Fruit fly (Drosophila melanogaster): ENCODE data around the gene CG33500.

Gene CG33500

DNA sequence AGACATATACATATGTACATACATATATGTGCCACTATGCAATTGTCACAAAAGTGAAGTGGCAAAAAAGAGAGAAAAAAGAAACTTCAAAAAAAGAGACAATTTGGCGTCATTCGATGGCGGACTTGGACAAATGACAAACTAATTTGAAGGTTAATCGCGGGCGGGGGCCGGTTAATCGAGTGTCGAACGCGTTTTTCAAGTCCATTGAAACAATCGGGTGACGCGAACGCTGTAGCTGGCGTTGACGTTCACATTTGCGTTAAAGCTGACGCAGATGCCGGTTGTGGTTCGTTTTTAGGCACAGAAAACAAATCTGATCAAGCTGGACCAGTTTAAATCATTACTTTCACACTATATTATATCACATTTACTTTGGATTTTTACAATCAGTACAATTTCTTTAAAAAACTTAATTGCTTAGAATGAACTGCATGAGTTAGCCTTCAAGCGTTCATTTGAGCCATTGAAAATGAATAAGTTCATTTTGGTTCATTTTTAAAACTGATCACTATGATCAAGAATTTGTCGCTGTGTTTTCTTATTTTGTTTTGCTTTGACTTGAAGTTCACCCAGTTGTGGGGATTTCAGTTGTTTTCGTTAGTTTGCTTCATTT is 25.4 kb downstream of the CG33500 start (continued):
- TF ChIP-seq CG6689 (GFP tag; IDR thresholded peaks at IDR 0.05) (0 out of 2 replicates have a peak, but pooled peaks have one; percentile 23), mld (GFP tag; IDR thresholded peaks at IDR 0.05; ENCODE audit: partially characterized antibody) (no peak), Bgb (GFP tag; IDR thresholded peaks at IDR 0.05; ENCODE audit: partially characterized antibody) (no peak), luna (GFP tag; optimal IDR thresholded peaks at IDR 0.05) (no peak), ERR (GFP tag; optimal IDR thresholded peaks at IDR 0.05) (no peak), CG7839 (tag; optimal IDR thresholded peaks at IDR 0.05) (peak; percentile 58), NFAT (GFP tag; IDR thresholded peaks at IDR 0.05) (peak; percentile 4; the same call in 1 of the 2 replicates), CG8478 (optimal IDR thresholded peaks at IDR 0.05) (no peak), CG12155 (GFP tag; optimal IDR thresholded peaks at IDR 0.05) (no peak), Xrp1 (GFP tag; IDR thresholded peaks at IDR 0.05) (peak; percentile 27; the same call in 1 of the 2 replicates), TFAM (GFP tag; optimal IDR thresholded peaks at IDR 0.05) (no peak), gem (tag; optimal IDR thresholded peaks at IDR 0.05) (peak; percentile 69), dysf (GFP tag; IDR thresholded peaks at IDR 0.05) (peak; percentile 67; the same call in 2 of the 3 replicates), nom (GFP tag; optimal IDR thresholded peaks at IDR 0.05) (no peak), chif (GFP tag; optimal IDR thresholded peaks at IDR 0.05) (peak in 1 of 2 experiments; percentile 18), CG10366 (GFP tag; IDR thresholded peaks at IDR 0.05) (0 out of 2 replicates have a peak, but pooled peaks have one; percentile 15), Fer1 (GFP tag; optimal IDR thresholded peaks at IDR 0.05) (peak; percentile 47), Myb (GFP tag; optimal IDR thresholded peaks at IDR 0.05) (peak; percentile 30), CG42726 (GFP tag; IDR thresholded peaks at IDR 0.05; ENCODE audit: partially characterized antibody) (no peak), CG10979 (tag; optimal IDR thresholded peaks at IDR 0.05) (peak; percentile 5), Awh (GFP tag; IDR thresholded peaks at IDR 0.05) (0 out of 2 replicates have a peak, but pooled peaks have one; percentile 13), tgo (GFP tag; IDR thresholded peaks at IDR 0.05) (peak; percentile 44; the same call in 2 of the 3 replicates), unpg (GFP tag; optimal IDR thresholded peaks at IDR 0.05) (peak; percentile 45), gsb-n (tag; optimal IDR thresholded peaks at IDR 0.05) (no peak), CG13424 (tag; optimal IDR thresholded peaks at IDR 0.05) (peak; percentile 56), CG34376 (GFP tag; optimal IDR thresholded peaks at IDR 0.05) (peak; percentile 78), odd (GFP tag; optimal IDR thresholded peaks at IDR 0.05) (peak; percentile 44), kay (GFP tag; optimal IDR thresholded peaks at IDR 0.05) (peak; percentile 48), org-1 (GFP tag; optimal IDR thresholded peaks at IDR 0.05) (peak; percentile 61), CG14050 (GFP tag; IDR thresholded peaks at IDR 0.05) (peak; percentile 42; the same call in 2 of the 3 replicates), CG32532 (GFP tag; IDR thresholded peaks at IDR 0.05) (peak; percentile 54; the same call in 1 of the 2 replicates), Drgx (GFP tag; IDR thresholded peaks at IDR 0.05) (no peak), grau (tag; optimal IDR thresholded peaks at IDR 0.05) (peak; percentile 68), chm (GFP tag; IDR thresholded peaks at IDR 0.05) (no peak), Pdp1 (GFP tag; optimal IDR thresholded peaks at IDR 0.05) (peak; percentile 29 to 48), CG3847 (GFP tag; IDR thresholded peaks at IDR 0.05) (peak; percentile 35; the same call in 1 of the 2 replicates), pnt (GFP tag; optimal IDR thresholded peaks at IDR 0.05) (peak; percentile 36), fd96Cb (tag; optimal IDR thresholded peaks at IDR 0.05) (peak; percentile 24), H2.0 (GFP tag; IDR thresholded peaks at IDR 0.05) (peak; percentile 28; the same call in 1 of the 2 replicates), CG15269 (tag; optimal IDR thresholded peaks at IDR 0.05) (peak; percentile 76), CG10267 (tag; optimal IDR thresholded peaks at IDR 0.05) (peak; percentile 20), tio (GFP tag; optimal IDR thresholded peaks at IDR 0.05) (peak; percentile 30), pum (GFP tag; optimal IDR thresholded peaks at IDR 0.05) (peak; percentile 38), ttk (GFP tag; IDR thresholded peaks at IDR 0.05) (peak; percentile 36; the same call in 1 of the 2 replicates), H15 (GFP tag; IDR thresholded peaks at IDR 0.05) (0 out of 3 replicates have a peak, but pooled peaks have one; percentile 5), en (GFP tag; optimal IDR thresholded peaks at IDR 0.05) (peak; percentile 29), CG13296 (GFP tag; optimal IDR thresholded peaks at IDR 0.05) (peak; percentile 59), abd-A (tag; optimal IDR thresholded peaks at IDR 0.05) (peak; percentile 16), CG17186 (GFP tag; optimal IDR thresholded peaks at IDR 0.05) (no peak)

Data from whole organism, embryonic.